Worm (Caenorhabditis elegans): ENCODE results near the gene K01D12.7.

The K01D12.7 gene

DNA sequence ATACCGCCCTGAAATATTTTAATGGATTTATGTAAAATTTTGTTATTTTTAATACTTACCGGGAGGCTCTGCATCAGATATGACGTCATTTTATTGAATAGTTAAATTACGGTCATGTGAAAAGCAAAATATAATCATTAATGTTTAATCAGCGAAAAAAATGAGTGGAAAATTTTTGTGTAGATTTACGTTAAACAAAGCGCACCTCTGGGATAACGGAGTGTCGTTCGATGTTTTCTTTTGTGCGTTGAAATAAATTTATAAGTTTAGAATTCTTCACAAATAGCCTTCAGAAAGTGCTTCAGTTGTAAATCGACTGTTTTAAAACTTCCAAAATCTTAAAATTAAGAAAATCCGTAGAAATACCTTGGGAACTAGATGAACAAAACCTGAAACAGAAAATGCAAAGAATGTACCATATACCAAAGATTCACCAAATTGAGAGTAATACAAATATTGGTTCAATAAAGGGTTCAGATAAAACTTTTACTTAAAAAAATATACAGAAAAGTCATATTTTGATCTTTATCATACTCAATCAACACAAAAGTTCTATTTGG is 526 bp downstream of the K01D12.7 start, which contains the start of the genes K01D12.20 and miga-1:
Gene K01D12.20, minus strand, starts transcription at position 138 of the 560 bp plus-strand sequence.
Gene miga-1, minus strand, starts transcription at position 183 of the 560 bp plus-strand sequence.
- TF ChIP-seq pha-4 (tag; optimal IDR thresholded peaks at IDR 0.05) = no peak
- no peak for TF ChIP-seq ceh-48 (tag; optimal IDR thresholded peaks at IDR 0.05)
- TF ChIP-seq ceh-18 (tag; optimal IDR thresholded peaks at IDR 0.05) = no peak
- no peak for TF ChIP-seq sox-4 (tag; optimal IDR thresholded peaks at IDR 0.05)
- TF ChIP-seq fkh-6 (tag; optimal IDR thresholded peaks at IDR 0.05) = no peak
- no peak for TF ChIP-seq C08G9.2 (tag; optimal IDR thresholded peaks at IDR 0.05)
- no peak for TF ChIP-seq K02D7.2 (tag; optimal IDR thresholded peaks at IDR 0.05)
- TF ChIP-seq unc-55 (GFP tag; optimal IDR thresholded peaks at IDR 0.05) = no peak
- TF ChIP-seq hlh-6 (tag; optimal IDR thresholded peaks at IDR 0.05) = no peak
- TF ChIP-seq rnt-1 (tag; optimal IDR thresholded peaks at IDR 0.05) = no peak
- TF ChIP-seq dve-1 (tag; optimal IDR thresholded peaks at IDR 0.05) = no peak
- no peak for TF ChIP-seq T23F11.4 (GFP tag; optimal IDR thresholded peaks at IDR 0.05)
- no peak for TF ChIP-seq ceh-2 (tag; optimal IDR thresholded peaks at IDR 0.05)
- no peak for TF ChIP-seq pqm-1 (tag; optimal IDR thresholded peaks at IDR 0.05)
- TF ChIP-seq ceh-45 (GFP tag; IDR thresholded peaks at IDR 0.05) = no peak
- no peak for TF ChIP-seq fax-1 (tag; optimal IDR thresholded peaks at IDR 0.05)
- no peak for TF ChIP-seq zip-5 (tag; optimal IDR thresholded peaks at IDR 0.05)

DNA sequence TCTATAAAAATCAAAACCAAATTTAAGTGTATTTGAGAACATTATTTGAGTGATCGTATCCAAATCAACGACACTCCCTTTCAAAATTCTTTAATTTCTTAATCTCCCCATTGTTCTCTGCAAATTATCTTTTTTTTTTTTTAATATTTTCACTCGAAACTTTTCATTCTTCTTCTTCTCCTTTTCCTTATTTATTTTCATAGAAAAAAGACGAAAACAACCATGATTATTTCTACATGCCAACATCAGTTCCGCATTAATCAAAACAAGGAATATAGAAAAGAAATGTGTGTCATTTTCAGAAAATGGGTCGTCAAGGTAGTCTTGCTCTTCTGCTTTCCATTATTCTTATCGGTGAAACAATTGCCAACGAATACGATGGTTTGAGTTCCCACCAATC is 3.7 kb downstream of the K01D12.7 start, which contains the start of gene K01D12.5:
Gene K01D12.5, plus strand, starts transcription at position 301 of the 400 bp plus-strand sequence.
- no peak for TF ChIP-seq nfya-1 (tag; optimal IDR thresholded peaks at IDR 0.05)
- no peak for TF ChIP-seq ceh-45 (GFP tag; IDR thresholded peaks at IDR 0.05)
- TF ChIP-seq madf-2 (tag; optimal IDR thresholded peaks at IDR 0.05) = no peak
- TF ChIP-seq pros-1 (tag; optimal IDR thresholded peaks at IDR 0.05) = no peak
- no peak for TF ChIP-seq ets-4 (tag; optimal IDR thresholded peaks at IDR 0.05)
- TF ChIP-seq ref-2 (tag; optimal IDR thresholded peaks at IDR 0.05) = no peak
- no peak for TF ChIP-seq C38D4.7 (GFP tag; optimal IDR thresholded peaks at IDR 0.05)
- no peak for TF ChIP-seq elt-4 (tag; optimal IDR thresholded peaks at IDR 0.05)
- no peak for TF ChIP-seq fkh-6 (tag; optimal IDR thresholded peaks at IDR 0.05)
- TF ChIP-seq ceh-22 (tag; optimal IDR thresholded peaks at IDR 0.05) = no peak
- TF ChIP-seq T23F11.4 (GFP tag; optimal IDR thresholded peaks at IDR 0.05) = no peak

DNA sequence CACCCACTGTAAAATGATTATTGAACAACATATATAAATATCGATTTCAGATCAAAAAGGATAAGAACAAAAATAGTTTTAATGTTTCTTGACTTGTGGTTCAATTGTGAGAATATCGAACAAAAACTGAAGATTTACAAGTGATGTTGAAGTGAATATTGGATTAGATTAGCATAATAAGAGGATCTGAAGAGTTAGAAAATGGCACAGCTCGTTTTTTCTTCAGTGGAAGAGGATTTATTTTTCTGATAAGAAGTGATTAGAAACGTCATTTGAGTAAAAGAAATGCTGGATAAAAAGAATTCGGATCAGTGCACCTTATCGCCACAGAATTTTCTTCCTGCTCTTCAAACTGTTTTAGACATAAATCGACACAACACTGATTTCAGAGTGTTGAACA is 5.6 kb downstream of the K01D12.7 start, which contains the start of gene twk-14:
Gene twk-14, minus strand, starts transcription at position 8 of the 400 bp plus-strand sequence.
- TF ChIP-seq C38D4.7 (GFP tag; optimal IDR thresholded peaks at IDR 0.05) (no peak), ahr-1 (tag; optimal IDR thresholded peaks at IDR 0.05) (no peak), unc-3 (GFP tag; conservative IDR thresholded peaks at IDR 0.05) (no peak), unc-3 (tag; optimal IDR thresholded peaks at IDR 0.05) (no peak)

- no peak for TF ChIP-seq hlh-30 (tag; optimal IDR thresholded peaks at IDR 0.05; ENCODE audit: insufficient read depth)
- TF ChIP-seq pqm-1 (tag; optimal IDR thresholded peaks at IDR 0.05) = no peak
These were observed 15.1 kb downstream of the K01D12.7 start, which contains the start of gene K01D12.15 for ce11 chrV:12386154-12386553. Gene K01D12.15 (plus strand): TSS chrV:12386454.

ce11 chrV:12377256-12377655 is 24.0 kb downstream of the K01D12.7 start, which contains the start of gene K01D12.1:
Gene K01D12.1 (plus strand): TSS chrV:12377556.
- no peak for TF ChIP-seq lin-11 (tag; optimal IDR thresholded peaks at IDR 0.05)
- no peak for TF ChIP-seq fkh-10 (GFP tag; optimal IDR thresholded peaks at IDR 0.05)
- no peak for TF ChIP-seq ceh-24 (tag; optimal IDR thresholded peaks at IDR 0.05)
- no peak for TF ChIP-seq pat-9 (tag; optimal IDR thresholded peaks at IDR 0.05)
- no peak for TF ChIP-seq nfya-1 (tag; optimal IDR thresholded peaks at IDR 0.05)
- TF ChIP-seq tbx-7 (tag; optimal IDR thresholded peaks at IDR 0.05) = no peak
- no peak for TF ChIP-seq hlh-8 (tag; optimal IDR thresholded peaks at IDR 0.05)
- no peak for TF ChIP-seq zip-5 (tag; optimal IDR thresholded peaks at IDR 0.05)
- TF ChIP-seq F13H6.1 (tag; optimal IDR thresholded peaks at IDR 0.05) = no peak
- TF ChIP-seq sdc-2 (tag; optimal IDR thresholded peaks at IDR 0.05) = no peak
- TF ChIP-seq ahr-1 (tag; optimal IDR thresholded peaks at IDR 0.05) = no peak
- TF ChIP-seq ceh-45 (GFP tag; IDR thresholded peaks at IDR 0.05) = no peak
- TF ChIP-seq tbx-2 (tag; optimal IDR thresholded peaks at IDR 0.05) = no peak
- no peak for TF ChIP-seq pag-3 (tag; optimal IDR thresholded peaks at IDR 0.05; ENCODE audit: borderline replicate concordance)
- no peak for TF ChIP-seq rnt-1 (tag; optimal IDR thresholded peaks at IDR 0.05)
- TF ChIP-seq ceh-19 (GFP tag; optimal IDR thresholded peaks at IDR 0.05) = no peak
- TF ChIP-seq ets-4 (tag; optimal IDR thresholded peaks at IDR 0.05) = no peak
- TF ChIP-seq pax-1 (tag; optimal IDR thresholded peaks at IDR 0.05) = no peak
- TF ChIP-seq odd-2 (tag; optimal IDR thresholded peaks at IDR 0.05) = no peak

Measured in whole organism, late embryonic.